Fruit fly (Drosophila melanogaster) whole organism, embryonic: ENCODE measurements around the gene CG13893.
A peak's percentile ranks its signal among the peaks of the same experiment; 100 is the strongest.

Experiments used
- Aef1 ChIP-seq: fragments of 200-800 bp; sonication (Bioruptor generic); IDR thresholded peaks from 3 replicates; pipeline ENCODE4 v1.3.6; 2022; ENCODE audit warnings: missing biosample characterization, missing genetic modification characterization
- Asciz ChIP-seq: fragments of 200-800 bp; sonication (Bioruptor generic); optimal IDR thresholded peaks from 2 replicates; lab custom pipeline; 2017; ENCODE audit warnings: missing biosample characterization, mild to moderate bottlenecking, missing genetic modification characterization, missing genetic modification reagents
- Awh ChIP-seq: fragments of 200-800 bp; sonication (Bioruptor generic); IDR thresholded peaks from 2 replicates; pipeline ENCODE4, ENCODE4 v1.3.6; 2022; ENCODE audit warnings: missing biosample characterization, missing genetic modification characterization
- BtbVII ChIP-seq: fragments of 200-800 bp; sonication (Bioruptor generic); optimal IDR thresholded peaks from 3 replicates; lab custom pipeline; 2017; ENCODE audit warnings: missing biosample characterization, mild to moderate bottlenecking, missing genetic modification characterization
- CG10267 ChIP-seq: fragments of 200-800 bp; sonication (Bioruptor generic); optimal IDR thresholded peaks from 2 replicates; lab custom pipeline; 2018; ENCODE audit warnings: missing biosample characterization, mild to moderate bottlenecking, missing genetic modification characterization, moderate library complexity
- CG10366 ChIP-seq: fragments of 200-800 bp; sonication (Bioruptor generic); IDR thresholded peaks from 2 replicates; pipeline ENCODE4 v1.3.6; 2022; ENCODE audit warnings: missing biosample characterization, missing genetic modification characterization
- CG10979 ChIP-seq: fragments of 200-800 bp; sonication (Bioruptor generic); optimal IDR thresholded peaks from 2 replicates; lab custom pipeline; 2018; ENCODE audit warnings: missing biosample characterization, mild to moderate bottlenecking, missing genetic modification characterization, moderate library complexity
- CG11247 ChIP-seq: fragments of 200-800 bp; sonication (Bioruptor generic); IDR thresholded peaks from 2 replicates; pipeline ENCODE4 v1.3.6; 2022; ENCODE audit warnings: missing biosample characterization, missing genetic modification characterization
- CG13296 ChIP-seq: fragments of 200-800 bp; sonication (Bioruptor generic); optimal IDR thresholded peaks from 3 replicates; lab custom pipeline; 2018; ENCODE audit warnings: missing biosample characterization, mild to moderate bottlenecking, missing genetic modification characterization
- CG13775 ChIP-seq: fragments of 200-800 bp; sonication (Bioruptor generic); optimal IDR thresholded peaks from 3 replicates; lab custom pipeline; 2017; ENCODE audit warnings: missing biosample characterization, mild to moderate bottlenecking, missing genetic modification characterization
- CG14667 ChIP-seq: fragments of 200-800 bp; sonication (Bioruptor generic); IDR thresholded peaks from 2 replicates; pipeline ENCODE4 v1.3.6; 2022; ENCODE audit warnings: missing biosample characterization, missing genetic modification characterization
- CG14860 ChIP-seq: fragments of 200-800 bp; sonication (Bioruptor generic); IDR thresholded peaks from 3 replicates; pipeline ENCODE4 v1.3.6; 2022; ENCODE audit warnings: missing biosample characterization, missing genetic modification characterization; ENCODE audit not compliant: partially characterized antibody
- CG2889 ChIP-seq: fragments of 200-800 bp; sonication (Bioruptor generic); IDR thresholded peaks from 3 replicates; pipeline ENCODE4 v1.3.6; 2022; ENCODE audit warnings: missing biosample characterization, missing genetic modification characterization
- CG32767 ChIP-seq: fragments of 200-800 bp; sonication (Bioruptor generic); IDR thresholded peaks from 2 replicates; pipeline ENCODE4 v1.3.6; 2022; ENCODE audit warnings: missing biosample characterization, missing genetic modification characterization
- CG5953 ChIP-seq: fragments of 200-800 bp; sonication (Bioruptor generic); IDR thresholded peaks from 2 replicates; pipeline ENCODE4 v1.3.6; 2022; ENCODE audit warnings: missing biosample characterization, missing genetic modification characterization
- CG6683 ChIP-seq: fragments of 200-800 bp; sonication (Bioruptor generic); optimal IDR thresholded peaks from 2 replicates; lab custom pipeline; 2017; ENCODE audit warnings: missing biosample characterization, mild to moderate bottlenecking, missing genetic modification characterization, missing genetic modification reagents
- CG6689 ChIP-seq: fragments of 200-800 bp; sonication (Bioruptor generic); IDR thresholded peaks from 2 replicates; pipeline ENCODE4 v1.3.6; 2022; ENCODE audit warnings: missing biosample characterization, missing genetic modification characterization
- CG7745 ChIP-seq: fragments of 200-800 bp; sonication (Bioruptor generic); optimal IDR thresholded peaks from 2 replicates; lab custom pipeline; 2018; ENCODE audit warnings: missing biosample characterization, mild to moderate bottlenecking, missing genetic modification characterization, moderate library complexity
- CG8281 ChIP-seq: fragments of 200-800 bp; sonication (Bioruptor generic); optimal IDR thresholded peaks from 2 replicates; lab custom pipeline; 2018; ENCODE audit warnings: missing biosample characterization, mild to moderate bottlenecking, missing genetic modification characterization, moderate library complexity
- CG9932 ChIP-seq: fragments of 200-800 bp; sonication (Bioruptor generic); IDR thresholded peaks from 2 replicates; pipeline ENCODE4 v1.3.6; 2022; ENCODE audit warnings: missing biosample characterization, missing genetic modification characterization
- Dip2 ChIP-seq: fragments of 200-800 bp; sonication (Bioruptor generic); IDR thresholded peaks from 2 replicates; pipeline ENCODE4 v1.3.6; 2022; ENCODE audit warnings: missing biosample characterization, missing genetic modification characterization
- Hr3 ChIP-seq: fragments of 200-800 bp; sonication (Bioruptor generic); optimal IDR thresholded peaks from 3 replicates; lab custom pipeline; 2016; ENCODE audit warnings: missing biosample characterization, missing genetic modification characterization
- Hr39 ChIP-seq: fragments of >200 bp; optimal IDR thresholded peaks from 2 replicates; lab custom pipeline; 2017
- Hr51 ChIP-seq, 2 experiments: fragments of 200-800 bp; sonication (Bioruptor generic); optimal IDR thresholded peaks; 2 replicates in 1 of 2; 3 replicates in 1 of 2; lab custom pipeline; 2016 to 2018; ENCODE audit warnings: missing biosample characterization in 2 of 2, missing genetic modification characterization in 2 of 2, mild to moderate bottlenecking in 1 of 2, moderate library complexity in 1 of 2
- Max ChIP-seq: fragments of 200-800 bp; sonication (Bioruptor generic); optimal IDR thresholded peaks from 2 replicates; lab custom pipeline; 2016; ENCODE audit warnings: missing biosample characterization, mild to moderate bottlenecking, missing genetic modification characterization
- NC2α ChIP-seq: fragments of 200-800 bp; sonication (Bioruptor generic); optimal IDR thresholded peaks from 2 replicates; lab custom pipeline; 2016; ENCODE audit warnings: missing biosample characterization, missing genetic modification characterization
- Nf-YB ChIP-seq: fragments of 200-800 bp; sonication (Bioruptor generic); optimal IDR thresholded peaks from 3 replicates; lab custom pipeline; 2019; ENCODE audit warnings: missing biosample characterization, mild to moderate bottlenecking, missing genetic modification characterization, moderate library complexity
- PHDP ChIP-seq: fragments of 200-800 bp; sonication (Bioruptor generic); optimal IDR thresholded peaks from 3 replicates; lab custom pipeline; 2018; ENCODE audit warnings: missing biosample characterization, mild to moderate bottlenecking, missing genetic modification characterization, moderate library complexity
- Ssrp ChIP-seq: fragments of 200-800 bp; sonication (Bioruptor generic); optimal IDR thresholded peaks from 2 replicates; lab custom pipeline; 2018; ENCODE audit warnings: missing biosample characterization, mild to moderate bottlenecking, missing genetic modification characterization, moderate library complexity
- TFAM ChIP-seq: fragments of 200-800 bp; sonication (Bioruptor generic); optimal IDR thresholded peaks from 2 replicates; lab custom pipeline; 2017; ENCODE audit warnings: missing biosample characterization, missing genetic modification characterization, inconsistent platforms
- amos ChIP-seq: fragments of 200-800 bp; sonication (Bioruptor generic); IDR thresholded peaks from 2 replicates; pipeline ENCODE4 v1.3.6; 2022; ENCODE audit warnings: missing biosample characterization, missing genetic modification characterization; ENCODE audit not compliant: partially characterized antibody
- cato ChIP-seq: fragments of 200-800 bp; sonication (Bioruptor generic); optimal IDR thresholded peaks from 2 replicates; lab custom pipeline; 2016; ENCODE audit warnings: missing biosample characterization, missing genetic modification characterization, borderline replicate concordance
- dan ChIP-seq: fragments of 200-800 bp; sonication (Bioruptor generic); IDR thresholded peaks from 2 replicates; pipeline ENCODE4 v1.3.6; 2022; ENCODE audit warnings: missing biosample characterization, missing genetic modification characterization
- ems ChIP-seq: fragments of 200-800 bp; sonication (Bioruptor generic); optimal IDR thresholded peaks from 3 replicates; lab custom pipeline; 2016; ENCODE audit warnings: missing biosample characterization, missing genetic modification characterization
- gcm ChIP-seq: fragments of 200-800 bp; sonication (Bioruptor generic); optimal IDR thresholded peaks from 2 replicates; lab custom pipeline; 2019; ENCODE audit warnings: missing biosample characterization, mild to moderate bottlenecking, missing genetic modification characterization, moderate library complexity
- gcm2 ChIP-seq: fragments of 200-800 bp; sonication (Bioruptor generic); optimal IDR thresholded peaks from 2 replicates; lab custom pipeline; 2016; ENCODE audit warnings: missing biosample characterization, missing genetic modification characterization
- gro ChIP-seq: fragments of 200-800 bp; sonication (Bioruptor generic); optimal IDR thresholded peaks from 2 replicates; lab custom pipeline; 2016; ENCODE audit warnings: missing biosample characterization, missing genetic modification characterization
- gsb-n ChIP-seq: fragments of 200-800 bp; sonication (Bioruptor generic); optimal IDR thresholded peaks from 3 replicates; lab custom pipeline; 2018; ENCODE audit warnings: missing biosample characterization, mild to moderate bottlenecking, missing genetic modification characterization
- hth ChIP-seq: fragments of >200 bp; optimal IDR thresholded peaks from 2 replicates; lab custom pipeline; 2017; ENCODE audit warnings: inconsistent platforms
- kni ChIP-seq: fragments of 200-800 bp; sonication (Bioruptor generic); optimal IDR thresholded peaks from 3 replicates; lab custom pipeline; 2017; ENCODE audit warnings: mild to moderate bottlenecking, missing biosample characterization, missing genetic modification reagents, missing genetic modification characterization
- lilli ChIP-seq: fragments of 200-800 bp; sonication (Bioruptor generic); optimal IDR thresholded peaks from 3 replicates; lab custom pipeline; 2016; ENCODE audit warnings: missing biosample characterization, missing genetic modification characterization
- nerfin-2 ChIP-seq: fragments of 200-800 bp; sonication (Bioruptor generic); IDR thresholded peaks from 2 replicates; pipeline ENCODE4 v1.3.6; 2022; ENCODE audit warnings: missing biosample characterization, missing genetic modification characterization; ENCODE audit not compliant: partially characterized antibody
- oc ChIP-seq: fragments of 200-800 bp; sonication (Bioruptor generic); optimal IDR thresholded peaks from 2 replicates; lab custom pipeline; 2018; ENCODE audit warnings: missing biosample characterization, mild to moderate bottlenecking, missing genetic modification characterization, moderate library complexity
- rib ChIP-seq: fragments of 200-800 bp; sonication (Bioruptor generic); IDR thresholded peaks from 2 replicates; pipeline ENCODE4 v1.3.6; 2022; ENCODE audit warnings: missing biosample characterization, missing genetic modification characterization
- sc ChIP-seq, 3 experiments: fragments of >200 bp in 2 of 3; fragments of 200-800 bp in 1 of 3; sonication (Bioruptor generic) in 1 of 3; optimal IDR thresholded peaks; 2 replicates in 2 of 3; 3 replicates in 1 of 3; lab custom pipeline; 2017; ENCODE audit warnings: mild to moderate bottlenecking in 1 of 3, missing biosample characterization in 1 of 3, missing genetic modification characterization in 1 of 3, missing genetic modification reagents in 1 of 3
- shn ChIP-seq: fragments of 200-800 bp; sonication (Bioruptor generic); optimal IDR thresholded peaks from 3 replicates; lab custom pipeline; 2016; ENCODE audit warnings: missing biosample characterization, missing genetic modification characterization
- slbo ChIP-seq: fragments of 200-800 bp; sonication (Bioruptor generic); IDR thresholded peaks from 2 replicates; pipeline ENCODE4 v1.3.6; 2022; ENCODE audit warnings: missing biosample characterization, missing genetic modification characterization
- tio ChIP-seq: fragments of 200-800 bp; sonication (Bioruptor generic); optimal IDR thresholded peaks from 2 replicates; lab custom pipeline; 2017; ENCODE audit warnings: missing biosample characterization, missing genetic modification characterization, inconsistent platforms
- usp ChIP-seq: fragments of >200 bp; optimal IDR thresholded peaks from 2 replicates; lab custom pipeline; 2017; ENCODE audit warnings: missing biosample characterization, missing genetic modification characterization
- vvl ChIP-seq: fragments of 200-800 bp; sonication (Bioruptor generic); IDR thresholded peaks from 2 replicates; pipeline ENCODE4 v1.3.6; 2022; ENCODE audit warnings: missing biosample characterization, missing genetic modification characterization

CG13893 gene

DNA sequence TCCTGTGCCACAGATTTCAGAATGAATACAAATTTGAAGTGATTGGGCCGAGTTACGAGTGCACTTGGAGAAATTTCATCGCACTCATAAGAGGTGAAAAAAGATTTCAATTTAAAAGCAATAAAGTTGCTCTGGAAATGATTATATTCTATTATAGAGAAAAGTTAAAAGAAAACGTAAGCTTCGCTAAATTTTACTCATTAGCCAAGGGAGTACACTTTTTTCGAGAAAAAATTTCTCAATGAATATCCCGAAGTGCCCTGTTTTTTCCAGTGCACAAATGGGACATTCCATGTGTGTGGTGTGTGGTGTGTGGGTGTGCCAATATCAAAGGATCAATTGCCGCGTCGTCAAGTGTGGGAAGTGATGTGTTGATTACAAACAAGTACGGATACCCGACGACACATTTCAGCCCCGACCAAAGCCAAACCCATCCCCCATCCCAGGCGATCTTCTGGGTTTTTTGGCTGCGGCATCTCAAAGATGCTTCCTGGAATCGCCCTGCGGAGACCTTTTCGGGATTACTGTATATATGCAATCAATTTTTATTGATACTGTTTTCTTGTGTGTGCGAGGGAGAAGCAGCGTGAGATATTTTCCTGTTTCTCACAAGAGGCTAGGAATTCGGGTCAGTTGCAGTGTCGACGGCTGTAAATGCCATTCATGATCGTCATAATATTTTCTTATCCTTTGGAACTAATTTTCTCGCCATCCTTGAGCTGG is 9.9 kb upstream of the CG13893 start (continued):
- TF ChIP-seq shn (GFP tag; lab: Kevin White, UChicago), result no peak
- peak; percentile 43 for TF ChIP-seq lilli (GFP tag; lab: Kevin White, UChicago)
- no peak for TF ChIP-seq amos (GFP tag; lab: Robert Waterston, UW)
- TF ChIP-seq TFAM (GFP tag; lab: Kevin White, UChicago), result no peak
- TF ChIP-seq cato, result no peak
- no peak for TF ChIP-seq Dip2 (GFP tag; lab: Robert Waterston, UW)
- TF ChIP-seq CG6689 (GFP tag; lab: Robert Waterston, UW), result peak; percentile 68
- peak; percentile 31 for TF ChIP-seq Max (GFP tag; lab: Kevin White, UChicago)
- TF ChIP-seq CG14860 (GFP tag; lab: Robert Waterston, UW), result no peak
- TF ChIP-seq CG9932 (GFP tag; lab: Robert Waterston, UW), result no peak
- peak; percentile 52; the same call in 1 of the 2 replicates for TF ChIP-seq CG32767
- peak; percentile 20 for TF ChIP-seq Nf-YB (GFP tag; lab: Kevin White, UChicago)
- TF ChIP-seq NC2α, result no peak
- TF ChIP-seq kni (GFP tag; lab: Kevin White, UChicago), result peak; percentile 9
- peak; percentile 28 for TF ChIP-seq PHDP (tag; lab: Kevin White, UChicago)
- peak; percentile 42 for TF ChIP-seq oc (tag; lab: Kevin White, UChicago)
- no peak for TF ChIP-seq gro (GFP tag; lab: Kevin White, UChicago)
- TF ChIP-seq CG8281 (tag; lab: Kevin White, UChicago), result no peak
- TF ChIP-seq Hr51 (GFP tag; optimal IDR thresholded peaks at IDR 0.05; lab: Kevin White, UChicago), result peak; percentile 47 to 55
- no peak for TF ChIP-seq usp
- TF ChIP-seq sc (optimal IDR thresholded peaks at IDR 0.05; lab: Kevin White, UChicago), result no peak
- TF ChIP-seq sc (GFP tag; optimal IDR thresholded peaks at IDR 0.05; lab: Kevin White, UChicago), result peak; percentile 40
- no peak for TF ChIP-seq CG2889 (GFP tag; lab: Robert Waterston, UW)
- no peak for TF ChIP-seq hth (lab: Kevin White, UChicago)
- peak; percentile 65 for TF ChIP-seq CG13775
- TF ChIP-seq gsb-n (tag; lab: Kevin White, UChicago), result peak; percentile 31
- no peak for TF ChIP-seq CG6683 (GFP tag; lab: Kevin White, UChicago)
- peak; percentile 65 for TF ChIP-seq CG10267
- TF ChIP-seq tio (GFP tag; lab: Kevin White, UChicago), result peak; percentile 70
- no peak for TF ChIP-seq Aef1
- peak; percentile 41; the same call in 1 of the 2 replicates for TF ChIP-seq Awh (GFP tag; lab: Robert Waterston, UW)
- TF ChIP-seq vvl (GFP tag; lab: Robert Waterston, UW), result peak; percentile 67; the same call in 1 of the 2 replicates
- TF ChIP-seq ems (GFP tag; lab: Kevin White, UChicago), result no peak
- TF ChIP-seq BtbVII (GFP tag; lab: Kevin White, UChicago), result no peak
- TF ChIP-seq rib (GFP tag; lab: Robert Waterston, UW), result no peak
- TF ChIP-seq CG10979 (tag; lab: Kevin White, UChicago), result peak; percentile 82
- no peak for TF ChIP-seq CG10366 (GFP tag; lab: Robert Waterston, UW)
- TF ChIP-seq gcm (GFP tag; lab: Kevin White, UChicago), result peak; percentile 54
- TF ChIP-seq slbo (GFP tag; lab: Robert Waterston, UW), result 0 out of 2 replicates have a peak, but pooled peaks have one; percentile 9
- TF ChIP-seq dan (GFP tag; lab: Robert Waterston, UW), result no peak
- TF ChIP-seq CG14667 (GFP tag; lab: Robert Waterston, UW), result no peak
- peak; percentile 42 for TF ChIP-seq Hr3 (GFP tag; lab: Kevin White, UChicago)
- TF ChIP-seq nerfin-2 (GFP tag; lab: Robert Waterston, UW), result no peak
- TF ChIP-seq CG13296 (GFP tag; lab: Kevin White, UChicago), result no peak
- TF ChIP-seq CG5953 (GFP tag; lab: Robert Waterston, UW), result no peak
- peak; percentile 59 for TF ChIP-seq Ssrp (tag; lab: Kevin White, UChicago)
- TF ChIP-seq Hr39 (lab: Kevin White, UChicago), result no peak
- no peak for TF ChIP-seq CG11247 (GFP tag; lab: Robert Waterston, UW)
- no peak for TF ChIP-seq CG7745 (tag; lab: Kevin White, UChicago)
- no peak for TF ChIP-seq gcm2 (GFP tag; lab: Kevin White, UChicago)
- TF ChIP-seq Asciz, result no peak
